Comparison of ENCODE assay signal across 2 fruit fly cellular contexts in the genomic region with DNA sequence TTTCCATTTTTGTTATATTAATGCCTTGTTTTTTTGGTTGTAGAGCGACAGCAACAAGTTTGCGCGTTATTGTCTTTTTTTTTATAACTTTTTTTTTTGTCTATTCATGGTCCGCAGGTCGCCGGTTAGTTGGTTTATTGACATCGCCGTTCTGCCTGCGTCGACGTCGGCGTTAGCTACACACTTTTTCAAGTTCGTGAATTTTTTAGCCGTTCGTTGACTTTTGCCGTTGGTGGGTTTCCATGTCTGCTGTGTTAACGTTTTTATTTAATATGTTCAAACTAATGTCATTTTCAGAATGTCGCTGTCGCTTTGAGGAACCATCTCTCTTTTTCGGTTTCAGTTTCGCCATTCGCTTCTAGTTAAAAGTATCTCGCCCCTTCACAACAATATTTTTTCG.
A peak's percentile ranks its signal among the peaks of the same experiment; 100 is the strongest.
TF ChIP-seq lines count a peak whose summit lies in the region.

No protein-coding gene starts in this region.

- no peak for TF ChIP-seq CTCF in whole organism, embryonic (GFP tag; optimal IDR thresholded peaks at IDR 0.05; lab: Kevin White, UChicago)

TF ChIP-seq in whole organism, adult, 20 proteins besides CTCF, POLR2A, EP300 and RAD21:
- peak; percentile 57 for TF ChIP-seq kay (GFP tag; lab: Kevin White, UChicago; ENCODE audit: borderline replicate concordance)
- TF ChIP-seq pad (GFP tag; optimal IDR thresholded peaks at IDR 0.05; lab: Kevin White, UChicago) = no peak
- TF ChIP-seq CG11617 (GFP tag; optimal IDR thresholded peaks at IDR 0.05; lab: Kevin White, UChicago) = no peak
- TF ChIP-seq CG5204 (GFP tag; optimal IDR thresholded peaks at IDR 0.05; lab: Kevin White, UChicago) = no peak
- TF ChIP-seq Hr96 (GFP tag; optimal IDR thresholded peaks at IDR 0.05; lab: Kevin White, UChicago) = no peak
- TF ChIP-seq CG33017 (tag; optimal IDR thresholded peaks at IDR 0.05; lab: Kevin White, UChicago) = no peak
- TF ChIP-seq CG14711 (tag; optimal IDR thresholded peaks at IDR 0.05; lab: Kevin White, UChicago) = no peak
- TF ChIP-seq ovo (GFP tag; optimal IDR thresholded peaks at IDR 0.05; lab: Kevin White, UChicago) = no peak

TF ChIP-seq in whole organism, embryonic, 481 proteins besides CTCF, POLR2A, EP300 and RAD21:
- TF ChIP-seq Adf1 (GFP tag; IDR thresholded peaks at IDR 0.05; lab: Robert Waterston, UW) = peak; percentile 78
- TF ChIP-seq chinmo (GFP tag; IDR thresholded peaks at IDR 0.05; lab: Robert Waterston, UW; ENCODE audit: partially characterized antibody) = 0 out of 4 replicates have a peak, but pooled peaks have one; percentile 60
- no peak for TF ChIP-seq Neu2 (GFP tag; optimal IDR thresholded peaks at IDR 0.05; lab: Kevin White, UChicago; ENCODE audit: borderline replicate concordance)
- no peak for TF ChIP-seq CG12391 (tag; optimal IDR thresholded peaks at IDR 0.05; lab: Kevin White, UChicago)
- no peak for TF ChIP-seq Gug (GFP tag; IDR thresholded peaks at IDR 0.05; lab: Robert Waterston, UW)
